Worm (Caenorhabditis elegans) whole organism, L4 larva: Measurements from ENCODE around the gene sdc-3.

Experiments
- F49E8.2 ChIP-seq: sonication (generic microtip); optimal IDR thresholded peaks from 2 replicates; lab custom pipeline; 2016; ENCODE audit warnings: missing compliant biosample characterization, mild to moderate bottlenecking, missing genetic modification characterization, borderline replicate concordance
- T20F7.1 ChIP-seq: fragments of 200-800 bp; sonication (Bioruptor generic); optimal IDR thresholded peaks from 2 replicates; lab custom pipeline; 2018; ENCODE audit warnings: mild to moderate bottlenecking, missing genetic modification characterization, missing compliant biosample characterization
- Y105C5A.15 ChIP-seq: fragments of 200-800 bp; sonication (Bioruptor generic); IDR thresholded peaks from 2 replicates; pipeline ENCODE4 v1.3.6; 2022; ENCODE audit warnings: missing genetic modification characterization, missing compliant biosample characterization
- Y48G9A.11 ChIP-seq: fragments of 200-800 bp; sonication (Bioruptor generic); IDR thresholded peaks from 2 replicates; pipeline ENCODE4 v1.3.6; 2022; ENCODE audit warnings: missing genetic modification reagents, missing genetic modification characterization, missing compliant biosample characterization
- ZK337.2 ChIP-seq: fragments of 200-800 bp; sonication (Bioruptor generic); IDR thresholded peaks from 2 replicates; pipeline ENCODE4 v1.3.6; 2022; ENCODE audit warnings: missing genetic modification reagents, missing genetic modification characterization, missing compliant biosample characterization
- ZK546.5 ChIP-seq, 2 experiments: sonication (generic microtip); optimal IDR thresholded peaks; 2 replicates each; lab custom pipeline; 2017; ENCODE audit warnings: missing biosample characterization in 2 of 2, missing genetic modification characterization in 2 of 2
- aha-1 ChIP-seq: fragments of 150-350 bp; peaks from one replicate; lab custom pipeline; 2014; ENCODE audit warnings: missing biosample characterization, missing genetic modification characterization
- aly-2 ChIP-seq: sonication (generic microtip); optimal IDR thresholded peaks from 2 replicates; lab custom pipeline; 2018; ENCODE audit warnings: missing biosample characterization, missing genetic modification characterization
- ama-1 ChIP-seq: fragments of 150-350 bp; optimal IDR thresholded peaks from 2 replicates; lab custom pipeline; 2014; ENCODE audit warnings: inconsistent platforms, mixed read lengths
- arid-1 ChIP-seq: fragments of 200-800 bp; sonication (Bioruptor generic); conservative IDR thresholded peaks from 2 replicates; pipeline ENCODE4 v1.3.6; 2022; ENCODE audit warnings: missing genetic modification reagents, missing genetic modification characterization, missing compliant biosample characterization
- attf-4 ChIP-seq: sonication (generic microtip); optimal IDR thresholded peaks from 3 replicates; lab custom pipeline; 2017; ENCODE audit warnings: missing biosample characterization, missing genetic modification characterization
- ceh-32 ChIP-seq: sonication (generic microtip); optimal IDR thresholded peaks from 2 replicates; lab custom pipeline; 2016; ENCODE audit warnings: mild to moderate bottlenecking, missing genetic modification characterization, missing compliant biosample characterization; ENCODE audit not compliant: poor library complexity
- ceh-44 ChIP-seq: fragments of 200-800 bp; sonication (Bioruptor generic); IDR thresholded peaks from 2 replicates; pipeline ENCODE4 v1.3.6; 2022; ENCODE audit warnings: missing genetic modification reagents, missing genetic modification characterization, missing compliant biosample characterization
- ceh-82 ChIP-seq: sonication (generic microtip); optimal IDR thresholded peaks from 2 replicates; lab custom pipeline; 2017; ENCODE audit warnings: missing biosample characterization, missing genetic modification characterization
- cey-2 ChIP-seq: sonication (generic microtip); optimal IDR thresholded peaks from 3 replicates; lab custom pipeline; 2017; ENCODE audit warnings: missing genetic modification characterization, mild to moderate bottlenecking, missing compliant biosample characterization, antibody characterized with exemption, borderline replicate concordance; ENCODE audit not compliant: insufficient read depth
- daf-16 ChIP-seq, 3 experiments: sonication (generic microtip); optimal IDR thresholded peaks; 2 replicates each; lab custom pipeline; 2016 to 2017; ENCODE audit warnings: missing genetic modification characterization in 3 of 3, missing genetic modification reagents in 3 of 3, mild to moderate bottlenecking in 2 of 3, missing compliant biosample characterization in 2 of 3, missing biosample characterization in 1 of 3, moderate library complexity in 1 of 3
- dmd-6 ChIP-seq: fragments of 200-800 bp; sonication (Bioruptor generic); IDR thresholded peaks from 2 replicates; pipeline ENCODE4 v1.3.6; 2022; ENCODE audit warnings: missing genetic modification reagents, missing genetic modification characterization, missing compliant biosample characterization
- dmd-9 ChIP-seq: fragments of 200-800 bp; sonication (Bioruptor generic); IDR thresholded peaks from 2 replicates; pipeline ENCODE4 v1.3.6; 2022; ENCODE audit warnings: missing genetic modification reagents, missing genetic modification characterization, missing compliant biosample characterization
- dpl-1 ChIP-seq: fragments of 150-350 bp; optimal IDR thresholded peaks from 2 replicates; lab custom pipeline; 2014; ENCODE audit warnings: missing biosample characterization, missing genetic modification reagents, missing genetic modification characterization
- duxl-1 ChIP-seq: sonication (generic microtip); optimal IDR thresholded peaks from 2 replicates; lab custom pipeline; 2016; ENCODE audit warnings: mild to moderate bottlenecking, missing genetic modification characterization, moderate library complexity, missing compliant biosample characterization; ENCODE audit not compliant: poor library complexity
- dve-1 ChIP-seq: sonication (generic microtip); optimal IDR thresholded peaks from 2 replicates; lab custom pipeline; 2017; ENCODE audit warnings: antibody characterized with exemption, mild to moderate bottlenecking, missing genetic modification characterization, missing compliant biosample characterization; ENCODE audit not compliant: insufficient read depth
- hif-1 ChIP-seq, 2 experiments: sonication (generic microtip); optimal IDR thresholded peaks; 2 replicates each; lab custom pipeline; 2016 to 2017; ENCODE audit warnings: missing compliant biosample characterization in 2 of 2, missing genetic modification characterization in 2 of 2, missing genetic modification reagents in 2 of 2, missing genotype in 2 of 2, mild to moderate bottlenecking in 1 of 2
- hlh-30 ChIP-seq: sonication (generic microtip); optimal IDR thresholded peaks from 2 replicates; lab custom pipeline; 2017; ENCODE audit warnings: antibody characterized with exemption, mild to moderate bottlenecking, missing genetic modification characterization, missing compliant biosample characterization; ENCODE audit not compliant: insufficient read depth
- jun-1 ChIP-seq: fragments of 150-350 bp; optimal IDR thresholded peaks from 2 replicates; lab custom pipeline; 2014; ENCODE audit warnings: missing biosample characterization, missing genetic modification reagents, missing genetic modification characterization
- lin-13 ChIP-seq: fragments of 150-350 bp; optimal IDR thresholded peaks from 2 replicates; lab custom pipeline; 2014; ENCODE audit warnings: missing biosample characterization, missing genetic modification reagents, missing genetic modification characterization
- lin-15B ChIP-seq: fragments of 150-350 bp; sonication (generic microtip); optimal IDR thresholded peaks from 3 replicates; lab custom pipeline; 2014; ENCODE audit warnings: missing biosample characterization, missing genetic modification characterization
- lin-38 ChIP-seq: fragments of 200-800 bp; sonication (Bioruptor generic); IDR thresholded peaks from 2 replicates; pipeline ENCODE4 v1.3.6; 2022; ENCODE audit warnings: missing genetic modification reagents, missing genetic modification characterization, missing compliant biosample characterization
- lsy-2 ChIP-seq, 2 experiments: fragments of 150-350 bp in 1 of 2; sonication (generic microtip) in 1 of 2; optimal IDR thresholded peaks; 2 replicates each; lab custom pipeline; 2014 to 2017; ENCODE audit warnings: missing biosample characterization in 2 of 2, missing genetic modification characterization in 2 of 2
- madf-5 ChIP-seq, 2 experiments: fragments of 200-800 bp; sonication (Bioruptor generic); IDR thresholded peaks; 2 replicates each; pipeline ENCODE4 v1.3.6; 2022; ENCODE audit warnings: missing compliant biosample characterization in 2 of 2, missing genetic modification characterization in 2 of 2
- madf-9 ChIP-seq: fragments of 200-800 bp; sonication (Bioruptor generic); conservative IDR thresholded peaks from 2 replicates; pipeline ENCODE4 v1.3.6; 2022; ENCODE audit warnings: missing genetic modification reagents, missing genetic modification characterization, missing compliant biosample characterization
- mdl-1 ChIP-seq, 2 experiments: fragments of 150-350 bp in 1 of 2; sonication (generic microtip) in 1 of 2; optimal IDR thresholded peaks; 2 replicates each; lab custom pipeline; 2014 to 2017; ENCODE audit warnings: missing biosample characterization in 2 of 2, missing genetic modification characterization in 2 of 2
- mep-1 ChIP-seq: fragments of 150-350 bp; sonication (generic microtip); optimal IDR thresholded peaks from 3 replicates; lab custom pipeline; 2014; ENCODE audit warnings: missing biosample characterization, missing genetic modification characterization
- mes-2 ChIP-seq: sonication (generic microtip); optimal IDR thresholded peaks from 2 replicates; lab custom pipeline; 2016; ENCODE audit warnings: missing genotype, mild to moderate bottlenecking, missing genetic modification characterization, missing compliant biosample characterization; ENCODE audit not compliant: poor library complexity, severe bottlenecking
- nhr-102 ChIP-seq: sonication (generic microtip); optimal IDR thresholded peaks from 2 replicates; lab custom pipeline; 2016; ENCODE audit warnings: mild to moderate bottlenecking, missing genetic modification characterization, moderate library complexity, missing compliant biosample characterization
- nhr-237 ChIP-seq: sonication (generic microtip); optimal IDR thresholded peaks from 2 replicates; lab custom pipeline; 2017; ENCODE audit warnings: missing biosample characterization, missing genetic modification characterization
- nhr-48 ChIP-seq: sonication (generic microtip); optimal IDR thresholded peaks from 2 replicates; lab custom pipeline; 2016; ENCODE audit warnings: mild to moderate bottlenecking, missing genetic modification characterization, missing compliant biosample characterization
- nhr-6 ChIP-seq: fragments of 150-350 bp; optimal IDR thresholded peaks from 2 replicates; lab custom pipeline; 2014; ENCODE audit warnings: missing biosample characterization, missing genetic modification characterization
- nhr-76 ChIP-seq: fragments of 150-350 bp; optimal IDR thresholded peaks from 2 replicates; lab custom pipeline; 2014; ENCODE audit warnings: missing biosample characterization, missing genetic modification characterization
- pha-4 ChIP-seq, 2 experiments: fragments of 150-350 bp in 1 of 2; fragments of 200-800 bp in 1 of 2; sonication (Bioruptor generic) in 1 of 2; IDR thresholded peaks in 1 of 2; optimal IDR thresholded peaks in 1 of 2; 2 replicates each; pipeline versions ENCODE4 v1.3.6 to Lab custom; 2014 to 2022; ENCODE audit warnings: missing genetic modification characterization in 2 of 2, missing genetic modification reagents in 2 of 2, missing biosample characterization in 1 of 2, missing compliant biosample characterization in 1 of 2
- pqm-1 ChIP-seq: sonication (generic microtip); optimal IDR thresholded peaks from 2 replicates; lab custom pipeline; 2017; ENCODE audit warnings: missing biosample characterization, missing genetic modification characterization
- rbr-2 ChIP-seq: sonication (generic microtip); optimal IDR thresholded peaks from 2 replicates; lab custom pipeline; 2016; ENCODE audit warnings: missing genotype, missing genetic modification characterization, missing compliant biosample characterization
- snpc-1.2 ChIP-seq: fragments of 200-800 bp; sonication (Bioruptor generic); IDR thresholded peaks from 2 replicates; pipeline ENCODE4 v1.3.6; 2022; ENCODE audit warnings: missing genetic modification reagents, missing genetic modification characterization, missing compliant biosample characterization
- spr-1 ChIP-seq: sonication (generic microtip); optimal IDR thresholded peaks from 2 replicates; lab custom pipeline; 2016; ENCODE audit warnings: mild to moderate bottlenecking, missing genetic modification characterization, missing compliant biosample characterization
- unc-130 ChIP-seq: sonication (generic microtip); optimal IDR thresholded peaks from 2 replicates; lab custom pipeline; 2016; ENCODE audit warnings: missing genetic modification reagents, missing genetic modification characterization, missing compliant biosample characterization
- zag-1 ChIP-seq: fragments of 150-350 bp; optimal IDR thresholded peaks from 2 replicates; lab custom pipeline; 2014; ENCODE audit warnings: missing biosample characterization, missing genetic modification characterization
- ztf-11 ChIP-seq: fragments of 150-350 bp; optimal IDR thresholded peaks from 2 replicates; lab custom pipeline; 2014; ENCODE audit warnings: missing biosample characterization, missing genetic modification characterization

sdc-3 gene

ce11 chrV:15083659-15084058, 35.7 kb upstream of the sdc-3 start (continued):
- TF ChIP-seq ceh-32 (tag; lab: Kevin White, UChicago) (no peak), nhr-6 (tag; lab: Kevin White, UChicago) (peak; percentile 48), zag-1 (tag; lab: Kevin White, UChicago) (no peak), unc-130 (GFP tag; lab: Kevin White, UChicago) (no peak), Y105C5A.15 (GFP tag; lab: Robert Waterston, UW) (no peak), ama-1 (peak; percentile 70), lin-13 (GFP tag; lab: Kevin White, UChicago) (peak; percentile 35), attf-4 (tag; lab: Kevin White, UChicago) (no peak), dve-1 (tag; lab: Kevin White, UChicago) (peak; percentile 10), hif-1 (tag; optimal IDR thresholded peaks at IDR 0.05; lab: Kevin White, UChicago) (no peak), Y48G9A.11 (GFP tag; lab: Robert Waterston, UW) (peak; percentile 58; the same call in 1 of the 2 replicates), arid-1 (GFP tag; lab: Robert Waterston, UW) (0 out of 2 replicates have a peak, but pooled peaks have one; percentile 30), pha-4 (GFP tag; IDR thresholded peaks at IDR 0.05; lab: Robert Waterston, UW) (peak; percentile 47; the same call in 1 of the 2 replicates), pha-4 (tag; optimal IDR thresholded peaks at IDR 0.05; lab: Kevin White, UChicago) (no peak), pqm-1 (tag; lab: Kevin White, UChicago) (no peak), ztf-11 (tag; lab: Kevin White, UChicago) (no peak), hlh-30 (tag; lab: Kevin White, UChicago) (no peak), lin-15B (tag; lab: Kevin White, UChicago) (no peak), jun-1 (tag; lab: Kevin White, UChicago) (no peak), lin-38 (GFP tag; lab: Robert Waterston, UW) (peak; percentile 66)

- TF ChIP-seq nhr-237 (tag; lab: Kevin White, UChicago) (no peak), daf-16 (GFP tag; optimal IDR thresholded peaks at IDR 0.05; lab: Kevin White, UChicago) (peak in 1 of 2 experiments; percentile 7), daf-16 (tag; optimal IDR thresholded peaks at IDR 0.05; lab: Kevin White, UChicago) (peak; percentile 19), madf-9 (GFP tag; lab: Robert Waterston, UW) (0 out of 2 replicates have a peak, but pooled peaks have one; percentile 24), T20F7.1 (peak; percentile 33), snpc-1.2 (GFP tag; lab: Robert Waterston, UW) (no peak), nhr-76 (no peak), unc-130 (GFP tag; lab: Kevin White, UChicago) (peak; percentile 89), dmd-9 (peak; percentile 58; the same call in 1 of the 2 replicates), hlh-30 (tag; lab: Kevin White, UChicago) (peak; percentile 3), nhr-6 (tag; lab: Kevin White, UChicago) (peak; percentile 69), F49E8.2 (tag; lab: Kevin White, UChicago) (peak; percentile 1), aly-2 (tag; lab: Kevin White, UChicago) (no peak), ceh-44 (GFP tag; lab: Robert Waterston, UW) (no peak), ceh-82 (no peak), aha-1 (tag; lab: Kevin White, UChicago) (peak; percentile 31), cey-2 (tag; lab: Kevin White, UChicago) (no peak), dpl-1 (peak; percentile 63), madf-5 (GFP tag; IDR thresholded peaks at IDR 0.05; lab: Robert Waterston, UW) (no peak), duxl-1 (tag; lab: Kevin White, UChicago) (peak; percentile 71), spr-1 (tag; lab: Kevin White, UChicago) (peak; percentile 31), nhr-102 (tag; lab: Kevin White, UChicago) (peak; percentile 8), rbr-2 (tag; lab: Kevin White, UChicago) (peak; percentile 36), ZK546.5 (tag; optimal IDR thresholded peaks at IDR 0.05; lab: Kevin White, UChicago) (no peak), lin-13 (GFP tag; lab: Kevin White, UChicago) (peak; percentile 49), lin-38 (GFP tag; lab: Robert Waterston, UW) (peak; percentile 74), mep-1 (tag; lab: Kevin White, UChicago) (peak; percentile 48), nhr-48 (tag; lab: Kevin White, UChicago) (peak; percentile 1), dmd-6 (GFP tag; lab: Robert Waterston, UW) (peak; percentile 64), lsy-2 (tag; optimal IDR thresholded peaks at IDR 0.05; lab: Kevin White, UChicago) (peak in 1 of 2 experiments; percentile 80), dve-1 (tag; lab: Kevin White, UChicago) (peak; percentile 39), mdl-1 (tag; optimal IDR thresholded peaks at IDR 0.05; lab: Kevin White, UChicago) (no peak), ZK337.2 (GFP tag; lab: Robert Waterston, UW) (0 out of 2 replicates have a peak, but pooled peaks have one; percentile 69), mes-2 (peak; percentile 98), hif-1 (tag; optimal IDR thresholded peaks at IDR 0.05; lab: Kevin White, UChicago) (peak in 1 of 2 experiments; percentile 80)
These were observed 34.3 kb upstream of the sdc-3 start, which contains the start of the genes C01G10.10 and C01G10.9 for ce11 chrV:15082291-15082690. Gene C01G10.10, minus strand, starts transcription at chrV:15082441. Gene C01G10.9, plus strand, starts transcription at chrV:15082530.
